Fruit fly (Drosophila melanogaster): ENCODE results near the gene Drsl5.

Drsl5 gene

DNA sequence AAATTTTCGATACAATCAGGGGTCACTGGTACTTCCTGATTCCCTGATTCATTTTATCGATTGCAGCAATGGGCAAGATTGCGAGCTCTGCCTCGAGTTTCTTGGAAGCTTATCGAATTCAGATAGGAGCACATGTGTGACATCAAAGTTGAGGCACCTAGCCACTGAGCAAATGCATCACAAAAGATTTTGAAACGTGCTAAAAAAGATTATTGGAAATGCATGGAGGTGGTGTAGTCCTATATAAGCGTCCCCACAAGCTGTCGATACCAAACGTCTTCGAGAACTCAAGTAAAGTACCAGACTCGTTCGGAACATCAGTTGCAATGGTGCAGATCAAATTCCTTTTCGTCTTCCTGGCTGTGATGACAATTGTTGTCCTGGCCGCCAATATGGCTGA lies 2.5 kb upstream of the Drsl5 start, which contains the start of gene Drsl2:
Gene Drsl2 (plus strand): TSS at position 301 of the 400 bp plus-strand sequence.
- no peak for TF ChIP-seq CG9948 (tag; optimal IDR thresholded peaks at IDR 0.05)
- no peak for TF ChIP-seq CG34367 (tag; optimal IDR thresholded peaks at IDR 0.05)
- TF ChIP-seq CG4496 (GFP tag; IDR thresholded peaks at IDR 0.05): no peak
- TF ChIP-seq fd96Ca (GFP tag; IDR thresholded peaks at IDR 0.05): no peak

DNA sequence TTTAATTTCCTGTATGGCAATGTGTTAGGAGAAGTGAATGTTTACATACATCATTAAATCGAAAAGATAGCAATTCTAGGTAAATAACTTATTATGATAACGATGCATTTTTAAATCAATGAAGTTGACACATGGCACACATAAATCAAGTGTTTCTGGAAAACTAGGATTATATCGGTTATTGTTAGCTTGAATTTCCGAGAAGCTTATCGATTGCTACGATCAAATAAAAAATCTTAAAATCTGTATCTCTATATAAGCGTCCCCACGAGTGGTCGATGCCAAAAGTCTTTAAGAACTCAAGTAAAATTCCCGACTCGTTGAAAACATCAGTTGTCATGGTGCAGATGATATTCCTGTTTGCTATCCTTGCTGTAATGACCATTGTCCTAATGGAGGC lies 1.9 kb upstream of the Drsl5 start, which contains the start of gene Drsl3:
Gene Drsl3 (plus strand): TSS at position 301 of the 400 bp plus-strand sequence.
- no peak for TF ChIP-seq CG8159 (tag; optimal IDR thresholded peaks at IDR 0.05)
- no peak for TF ChIP-seq CG34367 (tag; optimal IDR thresholded peaks at IDR 0.05)

DNA sequence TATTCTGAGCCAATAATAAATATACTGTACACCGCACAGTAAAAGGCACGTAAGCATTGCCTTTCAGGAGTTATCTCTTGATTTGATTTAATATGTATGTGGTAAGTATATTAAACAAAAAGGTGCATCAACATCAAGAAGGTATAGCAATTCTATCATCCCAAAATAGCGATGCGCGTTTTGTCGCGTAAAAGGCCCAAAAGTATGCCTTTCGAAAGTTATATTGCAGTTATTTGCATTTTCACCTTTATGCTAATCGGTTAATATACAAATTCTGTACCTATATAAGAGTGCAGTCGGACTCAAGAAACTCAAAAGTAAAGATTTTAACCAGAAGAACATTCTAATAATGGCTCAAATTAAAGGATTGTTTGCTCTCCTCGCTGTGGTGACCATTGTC lies 1.3 kb upstream of the Drsl5 start, which contains the start of gene Drsl4:
Gene Drsl4 (plus strand): TSS at position 333 of the 400 bp plus-strand sequence.
- TF ChIP-seq EcR (GFP tag; optimal IDR thresholded peaks at IDR 0.05): peak; percentile 16
- TF ChIP-seq CG13204 (GFP tag; optimal IDR thresholded peaks at IDR 0.05): no peak

DNA sequence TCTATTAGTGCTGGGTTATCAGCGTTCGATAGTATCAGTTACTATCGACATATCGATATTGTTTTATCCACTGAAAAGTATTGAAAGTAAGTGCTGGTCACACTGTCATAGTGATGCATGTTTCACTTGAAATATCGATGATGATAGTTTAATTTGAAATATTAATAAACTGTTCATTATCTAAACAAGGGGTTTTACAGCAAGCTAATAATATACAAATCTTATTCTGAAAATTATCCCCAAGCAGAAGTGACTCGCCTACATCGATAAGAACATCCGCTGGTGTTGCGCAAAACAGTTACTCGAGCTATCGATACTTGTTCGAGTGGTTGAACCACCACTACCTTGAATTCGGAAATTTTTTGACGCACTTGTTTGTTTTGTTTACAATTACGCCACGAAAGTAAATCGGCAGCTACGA lies 2.7 kb downstream of the Drsl5 start, which contains the start of the genes PIG-C, CG12016 and Dpm2:
Gene PIG-C (minus strand): TSS at position 10 of the 421 bp plus-strand sequence.
Gene CG12016 (plus strand): TSS at position 333 of the 421 bp plus-strand sequence.
Gene Dpm2 (plus strand): TSS at position 333 of the 421 bp plus-strand sequence.
- TF ChIP-seq CG14655 (GFP tag; optimal IDR thresholded peaks at IDR 0.05): no peak
- peak; percentile 25 for TF ChIP-seq CG34367 (tag; optimal IDR thresholded peaks at IDR 0.05)
- TF ChIP-seq CG10348 (GFP tag; IDR thresholded peaks at IDR 0.05): no peak
- TF ChIP-seq CG13204 (GFP tag; optimal IDR thresholded peaks at IDR 0.05): no peak
- peak; percentile 48 for TF ChIP-seq CG15710 (tag; optimal IDR thresholded peaks at IDR 0.05)
- TF ChIP-seq CG17806 (tag; optimal IDR thresholded peaks at IDR 0.05): peak; percentile 13
- TF ChIP-seq CG8159 (tag; optimal IDR thresholded peaks at IDR 0.05): no peak
- peak; percentile 66; the same call in 1 of the 3 replicates for TF ChIP-seq CG4496 (GFP tag; IDR thresholded peaks at IDR 0.05)
- peak; percentile 8 for TF ChIP-seq CG8301 (tag; optimal IDR thresholded peaks at IDR 0.05)
- no peak; the same call in 1 of the 2 replicates for TF ChIP-seq Ets98B (GFP tag; IDR thresholded peaks at IDR 0.05)
- TF ChIP-seq Snoo (tag; optimal IDR thresholded peaks at IDR 0.05): peak; percentile 20
- peak; percentile 47; the same call in 1 of the 2 replicates for TF ChIP-seq CG32121 (GFP tag; IDR thresholded peaks at IDR 0.05)
- TF ChIP-seq EcR (GFP tag; optimal IDR thresholded peaks at IDR 0.05): no peak

DNA sequence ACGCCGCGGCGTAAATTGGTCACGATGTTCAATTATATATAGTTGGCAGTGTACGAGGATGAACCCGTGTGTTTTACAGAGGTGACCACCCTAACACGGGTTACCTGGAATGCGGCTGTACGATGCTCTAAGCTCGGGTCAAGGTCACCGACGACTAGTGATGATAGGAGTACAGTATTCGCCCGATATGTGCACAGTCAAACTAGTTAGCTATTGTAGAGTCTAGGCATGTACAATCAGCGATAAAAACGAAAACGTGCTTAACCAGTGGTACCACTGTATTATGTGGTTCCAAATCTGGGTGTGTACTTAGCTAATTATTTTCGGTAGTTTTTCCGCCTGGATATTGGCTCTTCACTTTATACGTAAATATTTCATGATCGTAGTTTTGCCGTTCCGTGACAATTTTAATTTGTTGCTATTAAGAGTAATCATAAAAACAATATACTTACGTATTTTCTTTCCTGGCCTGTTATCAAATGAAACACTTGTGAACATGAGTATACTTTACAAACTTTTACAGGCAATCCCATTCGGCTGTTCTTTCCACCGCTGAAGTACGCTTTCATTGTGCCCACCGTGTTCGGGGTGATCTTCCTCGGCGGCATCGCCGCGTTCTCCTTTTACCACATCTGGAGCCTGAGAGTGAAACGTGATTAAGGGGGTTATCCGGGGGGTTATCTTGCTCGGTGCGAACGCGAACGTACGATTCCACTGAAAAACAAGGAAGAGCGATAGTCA lies 3.6 kb downstream of the Drsl5 start:
- TF ChIP-seq Snoo (tag; optimal IDR thresholded peaks at IDR 0.05) (no peak), CG9948 (tag; optimal IDR thresholded peaks at IDR 0.05) (peak; percentile 3), EcR (GFP tag; optimal IDR thresholded peaks at IDR 0.05) (peak; percentile 65), CG8159 (tag; optimal IDR thresholded peaks at IDR 0.05) (peak; percentile 14), CG12605 (GFP tag; IDR thresholded peaks at IDR 0.05) (no peak), CG8301 (tag; optimal IDR thresholded peaks at IDR 0.05) (peak; percentile 19)

DNA sequence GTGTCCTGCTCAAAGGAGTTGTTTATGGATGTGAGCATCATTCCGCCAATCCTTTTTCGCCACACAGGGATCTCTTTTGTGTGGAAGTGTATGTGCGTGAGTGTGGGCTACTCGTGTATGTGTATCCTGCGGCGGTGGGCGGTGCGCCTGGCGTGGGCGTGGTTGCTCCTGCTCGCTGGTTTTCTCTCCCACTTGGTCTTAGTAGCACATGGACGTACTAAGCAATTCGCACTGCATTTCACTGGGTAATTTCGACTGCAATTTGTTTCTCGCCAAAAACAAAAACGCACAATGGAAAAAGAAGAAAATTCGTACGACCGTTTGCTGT lies 9.0 kb downstream of the Drsl5 start:
- TF ChIP-seq fd96Ca (GFP tag; IDR thresholded peaks at IDR 0.05) (no peak), CG14655 (GFP tag; optimal IDR thresholded peaks at IDR 0.05) (no peak), CG10348 (GFP tag; IDR thresholded peaks at IDR 0.05) (no peak), D1 (tag; optimal IDR thresholded peaks at IDR 0.05) (no peak), gl (tag; optimal IDR thresholded peaks at IDR 0.05) (no peak), Pif1B (GFP tag; optimal IDR thresholded peaks at IDR 0.05) (no peak), CG8159 (tag; optimal IDR thresholded peaks at IDR 0.05) (no peak), Snoo (tag; optimal IDR thresholded peaks at IDR 0.05) (no peak), CG34367 (tag; optimal IDR thresholded peaks at IDR 0.05) (no peak), Pif1A (GFP tag; optimal IDR thresholded peaks at IDR 0.05) (no peak), CG12605 (GFP tag; IDR thresholded peaks at IDR 0.05) (no peak), CG4496 (GFP tag; IDR thresholded peaks at IDR 0.05) (no peak), CG15710 (tag; optimal IDR thresholded peaks at IDR 0.05) (no peak), CG17806 (tag; optimal IDR thresholded peaks at IDR 0.05) (no peak)

DNA sequence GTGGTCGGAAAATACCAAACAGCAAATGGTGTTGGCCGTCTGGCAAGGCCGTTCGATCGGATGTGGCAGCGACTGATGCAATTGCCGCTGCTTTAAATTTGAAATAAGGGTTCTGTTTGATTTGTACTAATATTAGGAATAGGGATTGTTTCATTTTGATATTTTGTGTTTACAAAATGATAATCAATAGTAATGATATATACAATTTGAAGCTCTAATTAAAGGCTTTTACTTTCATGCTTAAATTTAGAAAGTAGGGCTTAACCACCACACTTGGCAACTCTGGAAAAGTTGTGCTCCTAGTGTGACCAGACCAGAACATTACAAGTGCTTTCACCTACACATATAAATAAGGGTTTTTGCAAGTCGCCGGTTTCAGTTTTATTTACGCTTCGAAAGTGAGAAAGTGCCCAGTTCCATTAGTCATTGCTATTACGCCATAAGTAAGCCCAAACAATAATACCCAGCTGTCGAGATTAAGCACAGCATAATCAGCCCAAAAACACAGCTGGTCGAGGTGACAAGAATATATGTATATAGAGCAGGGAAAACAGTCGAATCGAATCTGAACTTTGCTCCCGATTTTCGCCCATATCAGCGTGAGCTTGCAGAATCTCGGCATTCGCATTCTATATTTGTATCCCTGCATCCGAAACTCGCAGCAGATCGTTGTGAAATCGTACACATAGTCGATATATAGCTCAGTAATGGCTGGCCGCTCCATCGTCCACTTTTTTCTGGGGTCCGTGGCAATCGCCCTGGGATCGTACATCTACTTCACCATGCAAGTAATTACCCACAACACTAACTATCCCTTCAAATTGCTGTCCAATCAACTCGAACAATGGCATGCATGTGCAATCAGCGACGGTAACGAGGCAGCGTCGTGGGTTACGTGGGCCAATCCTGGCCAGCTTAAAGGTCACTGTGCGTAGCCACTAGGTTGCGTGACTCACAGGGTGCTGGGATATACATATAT lies 9.6 kb downstream of the Drsl5 start, which contains the start of gene Gtpx:
Gene Gtpx (plus strand): TSS at position 341 of the 979 bp plus-strand sequence.
- TF ChIP-seq gl (tag; optimal IDR thresholded peaks at IDR 0.05): peak; percentile 67
- no peak for TF ChIP-seq CG8159 (tag; optimal IDR thresholded peaks at IDR 0.05)
- TF ChIP-seq CG4496 (GFP tag; IDR thresholded peaks at IDR 0.05): peak; percentile 48; the same call in 2 of the 3 replicates
- no peak for TF ChIP-seq CG32121 (GFP tag; IDR thresholded peaks at IDR 0.05)
- no peak; the same call in 1 of the 2 replicates for TF ChIP-seq CG12605 (GFP tag; IDR thresholded peaks at IDR 0.05)
- TF ChIP-seq CG14655 (GFP tag; optimal IDR thresholded peaks at IDR 0.05): no peak
- TF ChIP-seq Ets98B (GFP tag; IDR thresholded peaks at IDR 0.05): peak; percentile 38; the same call in 1 of the 2 replicates
- TF ChIP-seq Snoo (tag; optimal IDR thresholded peaks at IDR 0.05): peak; percentile 4
- TF ChIP-seq EcR (GFP tag; optimal IDR thresholded peaks at IDR 0.05): no peak
- no peak for TF ChIP-seq CG13204 (GFP tag; optimal IDR thresholded peaks at IDR 0.05)
- TF ChIP-seq CG15710 (tag; optimal IDR thresholded peaks at IDR 0.05): no peak
- TF ChIP-seq CG10348 (GFP tag; IDR thresholded peaks at IDR 0.05): no peak
- peak; percentile 17 for TF ChIP-seq Pif1B (GFP tag; optimal IDR thresholded peaks at IDR 0.05)
- TF ChIP-seq CG17806 (tag; optimal IDR thresholded peaks at IDR 0.05): no peak
- peak; percentile 24 for TF ChIP-seq CG8301 (tag; optimal IDR thresholded peaks at IDR 0.05)
- TF ChIP-seq CG34367 (tag; optimal IDR thresholded peaks at IDR 0.05): peak; percentile 40
- no peak for TF ChIP-seq rn (GFP tag; IDR thresholded peaks at IDR 0.05)
- no peak for TF ChIP-seq CG9948 (tag; optimal IDR thresholded peaks at IDR 0.05)
- TF ChIP-seq fd96Ca (GFP tag; IDR thresholded peaks at IDR 0.05): no peak
- TF ChIP-seq Pif1A (GFP tag; optimal IDR thresholded peaks at IDR 0.05): peak; percentile 40
- no peak for TF ChIP-seq D1 (tag; optimal IDR thresholded peaks at IDR 0.05)

Data from whole organism, pupa.